Fruit fly (Drosophila melanogaster) whole organism: ENCODE results near the gene Sec23.

Experiments used
- CG8478 ChIP-seq: fragments of >200 bp; optimal IDR thresholded peaks from 2 replicates; lab custom pipeline; 2018; ENCODE audit warnings: inconsistent platforms
- pan ChIP-seq: fragments of >200 bp; optimal IDR thresholded peaks from 2 replicates; lab custom pipeline; 2017
- psq ChIP-seq: fragments of >200 bp; optimal IDR thresholded peaks from 2 replicates; lab custom pipeline; 2017

DNA sequence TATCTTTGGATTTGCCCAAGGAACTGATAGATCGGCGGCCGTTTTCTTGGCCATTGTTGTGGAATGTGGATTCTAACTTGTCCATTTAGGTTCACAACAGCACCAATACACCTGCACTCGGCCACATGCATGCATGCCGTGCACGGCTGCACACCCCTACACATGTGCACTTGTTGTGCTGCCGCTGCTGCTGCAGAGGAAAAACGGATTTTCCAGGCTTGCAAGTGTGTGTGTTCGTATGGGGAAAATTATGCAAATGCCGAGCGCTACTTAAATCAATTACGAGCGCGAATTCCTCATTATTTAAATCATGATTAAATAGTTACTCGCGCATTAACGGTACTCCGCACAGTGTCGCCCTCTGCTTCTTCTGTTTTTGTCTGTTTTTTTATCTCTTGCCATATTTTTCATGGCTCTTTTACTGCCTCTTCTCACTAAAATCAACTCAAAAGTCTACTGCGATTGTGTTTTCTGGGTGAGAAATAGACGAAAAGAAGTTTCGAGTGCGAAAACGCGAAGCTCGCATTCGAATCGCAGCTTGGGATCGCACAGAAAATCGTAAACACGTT, 35.8 kb downstream of the Sec23 start:
- TF ChIP-seq pan = no peak
- no peak for TF ChIP-seq CG8478 (lab: Kevin White, UChicago)
- TF ChIP-seq psq = no peak
